Worm (Caenorhabditis elegans) whole organism, late embryonic: ENCODE data around the gene chat-1.

Source experiments
- T23F11.4 ChIP-seq: fragments of 200-800 bp; sonication (Bioruptor generic); optimal IDR thresholded peaks from 2 replicates; lab custom pipeline; 2018; ENCODE audit warnings: mild to moderate bottlenecking, missing genetic modification characterization, missing compliant biosample characterization
- fkh-10 ChIP-seq: fragments of 150-350 bp; optimal IDR thresholded peaks from 2 replicates; lab custom pipeline; 2014; ENCODE audit warnings: missing biosample characterization, missing genetic modification reagents, missing genetic modification characterization
- mec-3 ChIP-seq: sonication (generic microtip); optimal IDR thresholded peaks from 2 replicates; lab custom pipeline; 2016; ENCODE audit warnings: borderline replicate concordance, missing genetic modification characterization, missing compliant biosample characterization
- pqm-1 ChIP-seq: sonication (generic microtip); optimal IDR thresholded peaks from 2 replicates; lab custom pipeline; 2016; ENCODE audit warnings: missing genetic modification characterization, missing compliant biosample characterization

DNA sequence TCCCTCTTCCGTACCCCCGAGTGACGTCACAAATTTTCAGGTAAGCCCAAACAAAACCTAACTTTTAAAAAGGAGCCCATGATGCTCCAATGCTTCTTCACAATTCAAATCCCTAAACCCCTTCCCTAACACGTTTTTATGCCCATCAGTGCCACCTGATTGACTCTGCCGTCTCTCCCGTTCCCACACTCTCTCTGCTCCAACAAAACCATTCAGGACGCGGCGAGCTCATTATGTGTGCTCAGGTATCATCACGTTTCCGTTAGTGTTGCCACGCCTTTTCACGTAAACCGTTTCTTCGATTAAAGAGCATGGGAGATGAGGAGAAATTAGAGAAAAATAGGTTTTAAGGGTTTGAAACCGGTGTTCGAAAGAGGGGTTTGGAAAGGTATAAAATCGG is 16.0 kb downstream of the chat-1 start, which contains the start of gene M01H9.2:
- TF ChIP-seq T23F11.4 (GFP tag; lab: Kevin White, UChicago) = no peak
- no peak for TF ChIP-seq fkh-10 (GFP tag; lab: Kevin White, UChicago)
- no peak for TF ChIP-seq mec-3 (tag; lab: Kevin White, UChicago)
- no peak for TF ChIP-seq pqm-1
